Fruit fly (Drosophila melanogaster) whole organism, embryonic: ENCODE results near the gene Lsd-1.

Experiments
- Awh ChIP-seq: fragments of 200-800 bp; sonication (Bioruptor generic); IDR thresholded peaks from 2 replicates; pipeline ENCODE4, ENCODE4 v1.3.6; 2022; ENCODE audit warnings: missing biosample characterization, missing genetic modification characterization
- CG10979 ChIP-seq: fragments of 200-800 bp; sonication (Bioruptor generic); optimal IDR thresholded peaks from 2 replicates; lab custom pipeline; 2018; ENCODE audit warnings: missing biosample characterization, mild to moderate bottlenecking, missing genetic modification characterization, moderate library complexity
- CG11247 ChIP-seq: fragments of 200-800 bp; sonication (Bioruptor generic); IDR thresholded peaks from 2 replicates; pipeline ENCODE4 v1.3.6; 2022; ENCODE audit warnings: missing biosample characterization, missing genetic modification characterization
- CG11695 ChIP-seq: fragments of 200-800 bp; sonication (Bioruptor generic); IDR thresholded peaks from 3 replicates; pipeline ENCODE4 v1.3.6; 2022; ENCODE audit warnings: missing biosample characterization, missing genetic modification characterization
- CG12071 ChIP-seq: fragments of 200-800 bp; sonication (Bioruptor generic); optimal IDR thresholded peaks from 3 replicates; lab custom pipeline; 2018; ENCODE audit warnings: missing biosample characterization, mild to moderate bottlenecking, missing genetic modification characterization
- CG14710 ChIP-seq: fragments of 200-800 bp; sonication (Bioruptor generic); optimal IDR thresholded peaks from 3 replicates; lab custom pipeline; 2019; ENCODE audit warnings: missing biosample characterization, mild to moderate bottlenecking, missing genetic modification characterization, moderate library complexity
- CG14860 ChIP-seq: fragments of 200-800 bp; sonication (Bioruptor generic); IDR thresholded peaks from 3 replicates; pipeline ENCODE4 v1.3.6; 2022; ENCODE audit warnings: missing biosample characterization, missing genetic modification characterization; ENCODE audit not compliant: partially characterized antibody
- CG17328 ChIP-seq: fragments of 200-800 bp; sonication (Bioruptor generic); IDR thresholded peaks from 2 replicates; pipeline ENCODE4 v1.3.6; 2022; ENCODE audit warnings: missing biosample characterization, missing genetic modification characterization
- CG17612 ChIP-seq: fragments of 200-800 bp; sonication (Bioruptor generic); IDR thresholded peaks from 2 replicates; pipeline ENCODE4 v1.3.6; 2022; ENCODE audit warnings: missing biosample characterization, missing genetic modification characterization
- CG1832 ChIP-seq: fragments of 200-800 bp; sonication (Bioruptor generic); optimal IDR thresholded peaks from 2 replicates; lab custom pipeline; 2017; ENCODE audit warnings: missing biosample characterization, mild to moderate bottlenecking, missing genetic modification characterization, inconsistent platforms
- CG31441 ChIP-seq: fragments of 200-800 bp; sonication (Bioruptor generic); IDR thresholded peaks from 2 replicates; pipeline ENCODE4 v1.3.6; 2022; ENCODE audit warnings: missing biosample characterization, missing genetic modification characterization
- CG34422 ChIP-seq: fragments of 200-800 bp; sonication (Bioruptor generic); IDR thresholded peaks from 3 replicates; pipeline ENCODE4 v1.3.6; 2022; ENCODE audit warnings: missing biosample characterization, missing genetic modification characterization
- CG4730 ChIP-seq: fragments of 200-800 bp; sonication (Bioruptor generic); IDR thresholded peaks from 2 replicates; pipeline ENCODE4 v1.3.6; 2022; ENCODE audit warnings: missing biosample characterization, missing genetic modification characterization
- CG4820 ChIP-seq: fragments of 200-800 bp; sonication (Bioruptor generic); optimal IDR thresholded peaks from 3 replicates; lab custom pipeline; 2016; ENCODE audit warnings: missing biosample characterization, missing genetic modification characterization
- CG8089 ChIP-seq: fragments of 200-800 bp; sonication (Bioruptor generic); optimal IDR thresholded peaks from 3 replicates; lab custom pipeline; 2016; ENCODE audit warnings: missing biosample characterization, missing genetic modification characterization
- CG9215 ChIP-seq: fragments of 200-800 bp; sonication (Bioruptor generic); IDR thresholded peaks from 2 replicates; pipeline ENCODE4 v1.3.6; 2022; ENCODE audit warnings: missing biosample characterization, missing genetic modification characterization
- CoRest ChIP-seq: fragments of 200-800 bp; sonication (Bioruptor generic); optimal IDR thresholded peaks from 3 replicates; lab custom pipeline; 2018; ENCODE audit warnings: missing biosample characterization, mild to moderate bottlenecking, missing genetic modification characterization, moderate library complexity
- Dp ChIP-seq: fragments of 200-800 bp; sonication (Bioruptor generic); optimal IDR thresholded peaks from 2 replicates; lab custom pipeline; 2018; ENCODE audit warnings: missing biosample characterization, mild to moderate bottlenecking, missing genetic modification characterization, moderate library complexity
- Fer3 ChIP-seq: fragments of 200-800 bp; sonication (Bioruptor generic); optimal IDR thresholded peaks from 2 replicates; lab custom pipeline; 2018; ENCODE audit warnings: missing biosample characterization, mild to moderate bottlenecking, missing genetic modification characterization, moderate library complexity
- Hr39 ChIP-seq: fragments of >200 bp; optimal IDR thresholded peaks from 2 replicates; lab custom pipeline; 2017
- Meics ChIP-seq: fragments of 200-800 bp; sonication (Bioruptor generic); optimal IDR thresholded peaks from 2 replicates; lab custom pipeline; 2017; ENCODE audit warnings: missing biosample characterization, mild to moderate bottlenecking, missing genetic modification characterization
- Nf-YA ChIP-seq: fragments of 200-800 bp; sonication (Bioruptor generic); IDR thresholded peaks from 2 replicates; pipeline ENCODE4 v1.3.6; 2022; ENCODE audit warnings: missing biosample characterization, missing genetic modification characterization
- Nf-YC ChIP-seq: fragments of 200-800 bp; optimal IDR thresholded peaks from 3 replicates; lab custom pipeline; 2019; ENCODE audit warnings: missing biosample characterization, mild to moderate bottlenecking, missing genetic modification characterization, moderate library complexity
- Vsx1 ChIP-seq: fragments of 200-800 bp; sonication (Bioruptor generic); optimal IDR thresholded peaks from 2 replicates; lab custom pipeline; 2017; ENCODE audit warnings: missing biosample characterization, mild to moderate bottlenecking, missing genetic modification characterization, missing genetic modification reagents
- ase ChIP-seq: fragments of 200-800 bp; sonication (Bioruptor generic); IDR thresholded peaks from 3 replicates; pipeline ENCODE4 v1.3.6; 2022; ENCODE audit warnings: missing biosample characterization, missing genetic modification characterization
- bbx ChIP-seq: fragments of 200-800 bp; sonication (Bioruptor generic); IDR thresholded peaks from 2 replicates; pipeline ENCODE4 v1.3.6; 2022; ENCODE audit warnings: missing biosample characterization, missing genetic modification characterization; ENCODE audit not compliant: partially characterized antibody
- bcd ChIP-seq: fragments of 200-800 bp; sonication (Bioruptor generic); optimal IDR thresholded peaks from 2 replicates; lab custom pipeline; 2017; ENCODE audit warnings: missing biosample characterization, mild to moderate bottlenecking, missing genetic modification characterization
- chinmo ChIP-seq: fragments of 200-800 bp; sonication (Bioruptor generic); IDR thresholded peaks from 4 replicates; pipeline ENCODE4 v1.3.6; 2022; ENCODE audit warnings: missing biosample characterization, missing genetic modification characterization; ENCODE audit not compliant: partially characterized antibody
- croc ChIP-seq: fragments of 200-800 bp; sonication (Bioruptor generic); conservative IDR thresholded peaks from 3 replicates; pipeline ENCODE4 v1.3.6; 2022; ENCODE audit warnings: missing biosample characterization, missing genetic modification characterization
- cwo ChIP-seq: fragments of 200-800 bp; sonication (Bioruptor generic); optimal IDR thresholded peaks from 3 replicates; lab custom pipeline; 2017; ENCODE audit warnings: missing biosample characterization, missing genetic modification characterization, mild to moderate bottlenecking, moderate library complexity, missing genetic modification reagents
- dmrt99B ChIP-seq: fragments of 200-800 bp; sonication (Bioruptor generic); optimal IDR thresholded peaks from 2 replicates; lab custom pipeline; 2018; ENCODE audit warnings: missing biosample characterization, mild to moderate bottlenecking, missing genetic modification characterization, moderate library complexity
- ems ChIP-seq: fragments of 200-800 bp; sonication (Bioruptor generic); optimal IDR thresholded peaks from 3 replicates; lab custom pipeline; 2016; ENCODE audit warnings: missing biosample characterization, missing genetic modification characterization
- ewg ChIP-seq: fragments of 200-800 bp; sonication (Bioruptor generic); optimal IDR thresholded peaks from 3 replicates; lab custom pipeline; 2017; ENCODE audit warnings: mild to moderate bottlenecking, missing biosample characterization, missing genetic modification reagents, missing genetic modification characterization
- fu2 ChIP-seq: fragments of 200-800 bp; sonication (Bioruptor generic); optimal IDR thresholded peaks from 2 replicates; lab custom pipeline; 2016; ENCODE audit warnings: missing biosample characterization, missing genetic modification characterization
- gfzf ChIP-seq: fragments of 200-800 bp; sonication (Bioruptor generic); optimal IDR thresholded peaks from 2 replicates; lab custom pipeline; 2016; ENCODE audit warnings: missing biosample characterization, mild to moderate bottlenecking, missing genetic modification characterization, moderate library complexity
- grn ChIP-seq: fragments of 200-800 bp; sonication (Bioruptor generic); optimal IDR thresholded peaks from 3 replicates; lab custom pipeline; 2017; ENCODE audit warnings: missing biosample characterization, missing genetic modification characterization
- h ChIP-seq: fragments of >200 bp; optimal IDR thresholded peaks from 2 replicates; lab custom pipeline; 2017
- ham ChIP-seq: fragments of 200-800 bp; sonication (Bioruptor generic); IDR thresholded peaks from 2 replicates; pipeline ENCODE4 v1.3.6; 2022; ENCODE audit warnings: missing biosample characterization, missing genetic modification characterization
- jing ChIP-seq: fragments of 200-800 bp; sonication (Bioruptor generic); optimal IDR thresholded peaks from 2 replicates; lab custom pipeline; 2018; ENCODE audit warnings: missing biosample characterization, mild to moderate bottlenecking, missing genetic modification characterization
- jumu ChIP-seq: fragments of 200-800 bp; sonication (Bioruptor generic); optimal IDR thresholded peaks from 3 replicates; lab custom pipeline; 2016; ENCODE audit warnings: missing biosample characterization, missing genetic modification characterization
- odd ChIP-seq: fragments of 200-800 bp; sonication (Bioruptor generic); optimal IDR thresholded peaks from 2 replicates; lab custom pipeline; 2017; ENCODE audit warnings: missing biosample characterization, mild to moderate bottlenecking, missing genetic modification characterization
- otp ChIP-seq: fragments of 200-800 bp; sonication (Bioruptor generic); IDR thresholded peaks from 3 replicates; pipeline ENCODE4, ENCODE4 v1.3.6; 2022; ENCODE audit warnings: missing biosample characterization, missing genetic modification characterization
- pum ChIP-seq: fragments of 200-800 bp; sonication (Bioruptor generic); optimal IDR thresholded peaks from 2 replicates; lab custom pipeline; 2016; ENCODE audit warnings: missing biosample characterization, missing genetic modification characterization
- ranshi ChIP-seq: fragments of 200-800 bp; sonication (Bioruptor generic); IDR thresholded peaks from 2 replicates; pipeline ENCODE4 v1.3.6; 2022; ENCODE audit warnings: missing biosample characterization, missing genetic modification characterization
- ro ChIP-seq: fragments of 200-800 bp; sonication (Bioruptor generic); IDR thresholded peaks from 2 replicates; pipeline ENCODE4 v1.3.6; 2022; ENCODE audit warnings: missing biosample characterization, missing genetic modification characterization
- sens ChIP-seq: fragments of 200-800 bp; sonication (Bioruptor generic); peaks from one replicate; lab custom pipeline; 2016; ENCODE audit warnings: missing biosample characterization, missing genetic modification characterization
- sisA ChIP-seq: fragments of 200-800 bp; sonication (Bioruptor generic); IDR thresholded peaks from 2 replicates; pipeline ENCODE4 v1.3.6; 2022; ENCODE audit warnings: missing biosample characterization, missing genetic modification characterization
- sna ChIP-seq: fragments of 200-800 bp; sonication (Bioruptor generic); IDR thresholded peaks from 2 replicates; pipeline ENCODE4 v1.3.6; 2022; ENCODE audit warnings: missing biosample characterization, missing genetic modification characterization; ENCODE audit not compliant: partially characterized antibody
- stwl ChIP-seq: fragments of 200-800 bp; sonication (Bioruptor generic); optimal IDR thresholded peaks from 3 replicates; lab custom pipeline; 2018; ENCODE audit warnings: missing biosample characterization, mild to moderate bottlenecking, missing genetic modification characterization, moderate library complexity
- tio ChIP-seq: fragments of 200-800 bp; sonication (Bioruptor generic); optimal IDR thresholded peaks from 2 replicates; lab custom pipeline; 2017; ENCODE audit warnings: missing biosample characterization, missing genetic modification characterization, inconsistent platforms
- tup ChIP-seq: fragments of 200-800 bp; sonication (Bioruptor generic); optimal IDR thresholded peaks from 2 replicates; lab custom pipeline; 2016; ENCODE audit warnings: missing biosample characterization, mild to moderate bottlenecking, missing genetic modification characterization, moderate library complexity
- yki ChIP-seq: fragments of >200 bp; optimal IDR thresholded peaks from 3 replicates; lab custom pipeline; 2018

Lsd-1 gene

DNA sequence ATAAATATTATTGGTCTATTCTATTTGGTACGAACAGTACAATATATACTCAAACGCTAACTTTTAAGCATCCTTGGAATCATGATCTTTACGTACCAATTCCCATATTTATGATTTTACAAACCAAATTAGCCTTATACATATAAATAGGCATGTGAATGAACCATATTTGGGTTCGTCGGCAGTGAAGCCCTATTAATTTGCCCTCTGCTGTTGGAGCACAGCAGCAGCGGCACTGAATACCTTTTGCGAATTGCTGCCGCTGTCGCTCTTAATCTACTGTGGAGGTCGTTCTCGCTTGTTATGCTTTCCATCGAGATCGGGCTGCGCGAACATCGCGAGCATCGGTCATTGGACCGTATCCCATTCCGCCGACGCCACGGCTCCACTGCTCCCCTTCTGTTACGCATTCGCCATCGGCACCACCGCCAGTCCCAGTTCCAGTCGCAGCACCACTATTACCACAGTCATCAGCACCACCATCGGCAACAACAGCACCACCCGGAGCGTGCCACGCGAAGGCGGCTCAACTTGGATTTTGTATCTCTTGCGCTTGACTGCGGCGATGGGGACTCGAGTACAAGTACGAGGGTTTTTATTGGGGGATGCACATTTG is 24.9 kb downstream of the Lsd-1 start (continued):
- TF ChIP-seq Nf-YC (no peak), CG12071 (GFP tag; lab: Kevin White, UChicago) (no peak), odd (no peak), dmrt99B (tag; lab: Kevin White, UChicago) (peak; percentile 2), pum (GFP tag; lab: Kevin White, UChicago) (no peak), CG14860 (GFP tag; lab: Robert Waterston, UW) (no peak), croc (GFP tag; lab: Robert Waterston, UW) (no peak), Meics (GFP tag; lab: Kevin White, UChicago) (peak; percentile 38), CoRest (tag; lab: Kevin White, UChicago) (peak; percentile 16), CG4730 (GFP tag; lab: Robert Waterston, UW) (no peak), ewg (GFP tag; lab: Kevin White, UChicago) (no peak), h (lab: Kevin White, UChicago) (no peak), gfzf (GFP tag; lab: Kevin White, UChicago) (no peak), Dp (GFP tag; lab: Kevin White, UChicago) (no peak), CG1832 (no peak), ems (GFP tag; lab: Kevin White, UChicago) (no peak), CG4820 (GFP tag; lab: Kevin White, UChicago) (no peak), Fer3 (tag; lab: Kevin White, UChicago) (no peak), CG31441 (GFP tag; lab: Robert Waterston, UW) (peak; percentile 32; the same call in 1 of the 2 replicates), CG10979 (no peak), CG8089 (GFP tag; lab: Kevin White, UChicago) (no peak), sens (GFP tag; lab: Kevin White, UChicago) (peak; percentile 65), ase (GFP tag; lab: Robert Waterston, UW) (no peak), bbx (GFP tag; lab: Robert Waterston, UW) (no peak), CG34422 (GFP tag; lab: Robert Waterston, UW) (no peak), ro (GFP tag; lab: Robert Waterston, UW) (no peak), jumu (GFP tag; lab: Kevin White, UChicago) (no peak), tup (GFP tag; lab: Kevin White, UChicago) (no peak), cwo (GFP tag; lab: Kevin White, UChicago) (no peak), chinmo (GFP tag; lab: Robert Waterston, UW) (0 out of 4 replicates have a peak, but pooled peaks have one; percentile 47), bcd (no peak), fu2 (GFP tag; lab: Kevin White, UChicago) (no peak), CG11247 (no peak), CG9215 (GFP tag; lab: Robert Waterston, UW) (no peak), Awh (GFP tag; lab: Robert Waterston, UW) (no peak), sisA (no peak), Vsx1 (GFP tag; lab: Kevin White, UChicago) (no peak), ranshi (GFP tag; lab: Robert Waterston, UW) (no peak), stwl (tag; lab: Kevin White, UChicago) (no peak), Hr39 (lab: Kevin White, UChicago) (no peak), sna (no peak), otp (GFP tag; lab: Robert Waterston, UW) (no peak), jing (GFP tag; lab: Kevin White, UChicago) (no peak), yki (no peak), tio (peak; percentile 8), grn (GFP tag; lab: Kevin White, UChicago) (no peak), CG14710 (tag; lab: Kevin White, UChicago) (no peak), CG17612 (0 out of 2 replicates have a peak, but pooled peaks have one; percentile 6), CG17328 (GFP tag; lab: Robert Waterston, UW) (no peak), CG11695 (GFP tag; lab: Robert Waterston, UW) (peak; percentile 45; the same call in 1 of the 3 replicates), Nf-YA (GFP tag; lab: Robert Waterston, UW) (no peak), ham (GFP tag; lab: Robert Waterston, UW) (no peak)
